Fruit fly (Drosophila melanogaster): ENCODE results near the gene CHES-1-like.

The CHES-1-like gene

dm6 chrX:7663910-7664309 is 45.3 kb downstream of the CHES-1-like start:
- TF ChIP-seq CG13204 (GFP tag; optimal IDR thresholded peaks at IDR 0.05): no peak
- 0 out of 2 replicates have a peak, but pooled peaks have one; percentile 35 for TF ChIP-seq CG32121 (GFP tag; IDR thresholded peaks at IDR 0.05)
- no peak for TF ChIP-seq rn (GFP tag; IDR thresholded peaks at IDR 0.05)

- TF ChIP-seq CG15710 (tag; optimal IDR thresholded peaks at IDR 0.05): no peak
- no peak for TF ChIP-seq CG10348 (GFP tag; IDR thresholded peaks at IDR 0.05)
- no peak for TF ChIP-seq Pif1B (GFP tag; optimal IDR thresholded peaks at IDR 0.05)
- no peak for TF ChIP-seq CG8301 (tag; optimal IDR thresholded peaks at IDR 0.05)
- no peak for TF ChIP-seq CG34367 (tag; optimal IDR thresholded peaks at IDR 0.05)
- TF ChIP-seq EcR (GFP tag; optimal IDR thresholded peaks at IDR 0.05): no peak
- no peak for TF ChIP-seq CG14655 (GFP tag; optimal IDR thresholded peaks at IDR 0.05)
- no peak for TF ChIP-seq rn (GFP tag; IDR thresholded peaks at IDR 0.05)
- TF ChIP-seq D1 (tag; optimal IDR thresholded peaks at IDR 0.05): no peak
- TF ChIP-seq CG32121 (GFP tag; IDR thresholded peaks at IDR 0.05): no peak
- TF ChIP-seq CG12605 (GFP tag; IDR thresholded peaks at IDR 0.05): no peak
- TF ChIP-seq gl (tag; optimal IDR thresholded peaks at IDR 0.05): no peak
- TF ChIP-seq CG13204 (GFP tag; optimal IDR thresholded peaks at IDR 0.05): no peak
- TF ChIP-seq Ets98B (GFP tag; IDR thresholded peaks at IDR 0.05): no peak
- TF ChIP-seq CG9948 (tag; optimal IDR thresholded peaks at IDR 0.05): no peak
- TF ChIP-seq CG8159 (tag; optimal IDR thresholded peaks at IDR 0.05): no peak
Observed at dm6 chrX:7662425-7662824, 46.8 kb downstream of the CHES-1-like start.

DNA sequence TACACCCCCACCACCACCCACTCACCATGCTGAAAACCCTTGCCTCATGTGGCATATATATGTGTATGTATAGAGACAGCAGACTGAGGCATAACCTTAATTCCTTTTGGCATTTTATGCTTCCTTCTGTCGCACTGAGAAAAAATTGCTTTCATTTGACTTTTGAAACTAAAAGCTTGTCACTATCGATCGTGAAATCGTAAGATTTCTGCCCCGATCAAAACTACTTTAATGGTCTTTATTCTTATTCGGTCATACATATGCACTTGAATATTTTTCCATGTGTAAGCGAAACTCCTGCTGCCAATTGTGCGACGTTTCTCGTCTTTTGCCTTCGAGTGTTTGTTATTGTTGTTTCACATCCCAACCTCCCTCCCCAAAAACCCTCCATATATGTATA is 51.8 kb downstream of the CHES-1-like start:
- TF ChIP-seq D1 (tag; optimal IDR thresholded peaks at IDR 0.05) (no peak), CG15710 (tag; optimal IDR thresholded peaks at IDR 0.05) (peak; percentile 3), CG8159 (tag; optimal IDR thresholded peaks at IDR 0.05) (peak; percentile 29), CG17806 (tag; optimal IDR thresholded peaks at IDR 0.05) (peak; percentile 3)

dm6 chrX:7651657-7652056 is 57.5 kb downstream of the CHES-1-like start:
- TF ChIP-seq fd96Ca (GFP tag; IDR thresholded peaks at IDR 0.05): peak; percentile 87
- peak; percentile 53 for TF ChIP-seq Pif1A (GFP tag; optimal IDR thresholded peaks at IDR 0.05)
- TF ChIP-seq EcR (GFP tag; optimal IDR thresholded peaks at IDR 0.05): no peak
- no peak for TF ChIP-seq rn (GFP tag; IDR thresholded peaks at IDR 0.05)
- TF ChIP-seq CG9948 (tag; optimal IDR thresholded peaks at IDR 0.05): peak; percentile 56
- peak; percentile 78 for TF ChIP-seq CG15710 (tag; optimal IDR thresholded peaks at IDR 0.05)
- peak; percentile 31; the same call in 1 of the 2 replicates for TF ChIP-seq CG12605 (GFP tag; IDR thresholded peaks at IDR 0.05)
- no peak for TF ChIP-seq D1 (tag; optimal IDR thresholded peaks at IDR 0.05)
- peak; percentile 72 for TF ChIP-seq CG8159 (tag; optimal IDR thresholded peaks at IDR 0.05)
- TF ChIP-seq Snoo (tag; optimal IDR thresholded peaks at IDR 0.05): peak; percentile 54
- peak; percentile 72 for TF ChIP-seq CG32121 (GFP tag; IDR thresholded peaks at IDR 0.05)
- peak; percentile 82 for TF ChIP-seq CG4496 (GFP tag; IDR thresholded peaks at IDR 0.05)
- TF ChIP-seq CG8301 (tag; optimal IDR thresholded peaks at IDR 0.05): peak; percentile 70
- TF ChIP-seq CG13204 (GFP tag; optimal IDR thresholded peaks at IDR 0.05): no peak
- TF ChIP-seq Pif1B (GFP tag; optimal IDR thresholded peaks at IDR 0.05): peak; percentile 50
- peak; percentile 70 for TF ChIP-seq CG17806 (tag; optimal IDR thresholded peaks at IDR 0.05)
- TF ChIP-seq gl (tag; optimal IDR thresholded peaks at IDR 0.05): peak; percentile 5
- peak; percentile 71 for TF ChIP-seq CG14655 (GFP tag; optimal IDR thresholded peaks at IDR 0.05)
- TF ChIP-seq CG10348 (GFP tag; IDR thresholded peaks at IDR 0.05): no peak
- TF ChIP-seq CG34367 (tag; optimal IDR thresholded peaks at IDR 0.05): peak; percentile 65
- peak; percentile 71 for TF ChIP-seq Ets98B (GFP tag; IDR thresholded peaks at IDR 0.05)

- TF ChIP-seq Snoo (tag; optimal IDR thresholded peaks at IDR 0.05): no peak
- TF ChIP-seq D1 (tag; optimal IDR thresholded peaks at IDR 0.05): no peak
- peak; percentile 78 for TF ChIP-seq CG14655 (GFP tag; optimal IDR thresholded peaks at IDR 0.05)
- peak; percentile 12 for TF ChIP-seq Pif1A (GFP tag; optimal IDR thresholded peaks at IDR 0.05)
- no peak for TF ChIP-seq CG12605 (GFP tag; IDR thresholded peaks at IDR 0.05)
- peak; percentile 74 for TF ChIP-seq CG8301 (tag; optimal IDR thresholded peaks at IDR 0.05)
- no peak for TF ChIP-seq gl (tag; optimal IDR thresholded peaks at IDR 0.05)
- peak; percentile 63 for TF ChIP-seq CG32121 (GFP tag; IDR thresholded peaks at IDR 0.05)
- TF ChIP-seq CG17806 (tag; optimal IDR thresholded peaks at IDR 0.05): peak; percentile 52
- TF ChIP-seq rn (GFP tag; IDR thresholded peaks at IDR 0.05): no peak; the same call in 1 of the 2 replicates
- TF ChIP-seq CG34367 (tag; optimal IDR thresholded peaks at IDR 0.05): peak; percentile 17
- peak; percentile 57 for TF ChIP-seq CG8159 (tag; optimal IDR thresholded peaks at IDR 0.05)
- TF ChIP-seq CG10348 (GFP tag; IDR thresholded peaks at IDR 0.05): 0 out of 2 replicates have a peak, but pooled peaks have one; percentile 24
- TF ChIP-seq CG9948 (tag; optimal IDR thresholded peaks at IDR 0.05): peak; percentile 48
- peak; percentile 76 for TF ChIP-seq CG4496 (GFP tag; IDR thresholded peaks at IDR 0.05)
- no peak for TF ChIP-seq EcR (GFP tag; optimal IDR thresholded peaks at IDR 0.05)
- no peak for TF ChIP-seq fd96Ca (GFP tag; IDR thresholded peaks at IDR 0.05)
- peak; percentile 61; the same call in 1 of the 2 replicates for TF ChIP-seq Ets98B (GFP tag; IDR thresholded peaks at IDR 0.05)
- TF ChIP-seq Pif1B (GFP tag; optimal IDR thresholded peaks at IDR 0.05): peak; percentile 19
- TF ChIP-seq CG13204 (GFP tag; optimal IDR thresholded peaks at IDR 0.05): no peak
- peak; percentile 36 for TF ChIP-seq CG15710 (tag; optimal IDR thresholded peaks at IDR 0.05)
Observed at dm6 chrX:7637091-7637490, 72.1 kb downstream of the CHES-1-like start.

- TF ChIP-seq CG32121 (GFP tag; IDR thresholded peaks at IDR 0.05): no peak
- TF ChIP-seq CG4496 (GFP tag; IDR thresholded peaks at IDR 0.05): no peak
- no peak for TF ChIP-seq CG17806 (tag; optimal IDR thresholded peaks at IDR 0.05)
- no peak for TF ChIP-seq CG10348 (GFP tag; IDR thresholded peaks at IDR 0.05)
- TF ChIP-seq CG15710 (tag; optimal IDR thresholded peaks at IDR 0.05): no peak
- no peak for TF ChIP-seq CG12605 (GFP tag; IDR thresholded peaks at IDR 0.05)
- no peak for TF ChIP-seq D1 (tag; optimal IDR thresholded peaks at IDR 0.05)
- no peak for TF ChIP-seq CG9948 (tag; optimal IDR thresholded peaks at IDR 0.05)
- no peak for TF ChIP-seq CG13204 (GFP tag; optimal IDR thresholded peaks at IDR 0.05)
- TF ChIP-seq EcR (GFP tag; optimal IDR thresholded peaks at IDR 0.05): no peak
- no peak for TF ChIP-seq CG8159 (tag; optimal IDR thresholded peaks at IDR 0.05)
- no peak for TF ChIP-seq CG8301 (tag; optimal IDR thresholded peaks at IDR 0.05)
- TF ChIP-seq Snoo (tag; optimal IDR thresholded peaks at IDR 0.05): no peak
- no peak for TF ChIP-seq Pif1A (GFP tag; optimal IDR thresholded peaks at IDR 0.05)
- no peak for TF ChIP-seq gl (tag; optimal IDR thresholded peaks at IDR 0.05)
Observed at dm6 chrX:7633036-7633435, 76.1 kb downstream of the CHES-1-like start.
